Fruit fly (Drosophila melanogaster): ENCODE measurements around the gene CG12081.

CG12081 gene

DNA sequence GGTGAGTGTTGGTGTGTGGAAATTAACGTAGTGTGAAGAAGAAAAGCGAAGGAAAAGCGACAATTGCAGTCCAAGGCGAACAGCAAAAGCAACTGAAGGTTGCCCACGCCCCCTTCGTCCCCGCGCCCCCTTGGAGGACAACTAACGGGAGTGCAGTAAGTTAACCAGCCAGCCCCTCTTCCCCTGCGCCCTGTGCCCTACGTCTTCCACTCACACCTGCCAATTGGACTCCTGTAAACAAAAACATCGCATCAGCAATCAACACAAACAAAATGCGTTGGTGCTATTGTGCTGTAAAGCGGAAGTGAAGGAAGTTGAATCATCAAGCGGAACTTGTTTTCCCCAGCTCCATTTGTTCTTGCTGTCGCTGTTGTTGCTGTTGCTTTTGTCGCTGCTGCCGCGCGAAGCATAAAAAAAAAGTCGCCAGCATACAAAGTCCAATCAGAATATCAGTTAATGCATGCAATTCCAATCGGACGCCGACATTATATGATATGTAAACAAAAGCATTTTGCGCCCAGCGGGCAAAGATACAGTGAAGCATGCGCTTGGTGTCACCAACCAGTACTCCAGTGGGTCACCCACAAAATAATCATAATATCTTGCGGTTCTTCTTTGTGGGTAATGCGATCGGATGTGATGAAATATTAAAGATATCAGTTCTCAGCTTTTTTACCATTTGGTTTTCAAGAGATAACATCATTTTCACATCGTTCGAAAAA is 4.0 kb downstream of the CG12081 start (continued):
- TF ChIP-seq CG3919 (GFP tag; optimal IDR thresholded peaks at IDR 0.05) (peak; percentile 44), OdsH (GFP tag; optimal IDR thresholded peaks at IDR 0.05) (no peak), Gug (GFP tag; IDR thresholded peaks at IDR 0.05) (0 out of 2 replicates have a peak, but pooled peaks have one; percentile 18), acj6 (GFP tag; optimal IDR thresholded peaks at IDR 0.05) (no peak), cyc (GFP tag; optimal IDR thresholded peaks at IDR 0.05) (peak; percentile 6), Sox15 (GFP tag; optimal IDR thresholded peaks at IDR 0.05) (no peak), CG6808 (GFP tag; optimal IDR thresholded peaks at IDR 0.05) (peak; percentile 85), pdm3 (GFP tag; optimal IDR thresholded peaks at IDR 0.05) (no peak), CG6276 (GFP tag; optimal IDR thresholded peaks at IDR 0.05) (peak; percentile 83), CG10669 (GFP tag; optimal IDR thresholded peaks at IDR 0.05) (peak; percentile 56), CG1621 (tag; optimal IDR thresholded peaks at IDR 0.05) (peak; percentile 65), Ets21C (GFP tag; optimal IDR thresholded peaks at IDR 0.05) (peak; percentile 10), ss (GFP tag; optimal IDR thresholded peaks at IDR 0.05) (peak; percentile 87 to 92)

DNA sequence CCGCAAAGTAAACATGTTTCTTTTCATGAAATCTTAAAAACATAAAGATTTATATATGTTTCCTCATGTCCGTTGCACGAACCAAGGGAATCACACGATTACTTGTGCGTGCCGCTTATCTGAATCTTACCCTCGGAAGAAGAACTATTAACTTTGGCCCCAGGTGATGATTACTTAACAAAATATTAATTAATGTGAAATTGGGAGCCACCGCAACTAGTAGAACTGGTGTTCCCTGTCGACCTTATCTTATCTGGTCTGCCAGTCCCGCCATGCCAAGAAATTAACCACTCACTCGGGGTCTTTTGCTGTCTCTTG is 4.5 kb downstream of the CG12081 start:
- TF ChIP-seq spab (GFP tag; optimal IDR thresholded peaks at IDR 0.05): no peak
- TF ChIP-seq Hr38 (GFP tag; optimal IDR thresholded peaks at IDR 0.05): no peak
- TF ChIP-seq CG11762 (GFP tag; optimal IDR thresholded peaks at IDR 0.05; ENCODE audit: insufficient read depth): no peak
- TF ChIP-seq achi (GFP tag; optimal IDR thresholded peaks at IDR 0.05): no peak
- no peak for TF ChIP-seq esn (GFP tag; optimal IDR thresholded peaks at IDR 0.05)
- no peak for TF ChIP-seq CG15336 (GFP tag; IDR thresholded peaks at IDR 0.05)
- TF ChIP-seq svp (GFP tag): peak; percentile 40

DNA sequence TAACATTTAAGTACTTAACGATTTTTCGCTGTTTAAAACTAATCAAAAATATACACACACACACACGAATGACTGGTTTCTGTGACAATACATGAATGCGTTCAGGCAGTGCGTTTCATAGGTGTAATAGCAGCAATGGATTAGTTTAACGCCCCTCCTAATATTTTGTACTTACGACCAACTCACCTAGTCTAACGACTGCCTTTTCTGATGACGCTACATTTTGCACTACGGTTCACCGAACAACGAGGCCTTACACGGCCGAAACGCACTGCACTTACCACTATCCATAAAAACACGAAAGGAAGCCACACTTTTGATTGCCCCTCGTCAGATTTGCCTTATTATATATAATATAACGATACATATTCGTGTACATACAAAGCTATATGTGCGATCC is 12.6 kb downstream of the CG12081 start:
- TF ChIP-seq Sox102F (GFP tag; optimal IDR thresholded peaks at IDR 0.05) (no peak), vri (GFP tag; optimal IDR thresholded peaks at IDR 0.05) (no peak), CG6854 (GFP tag; optimal IDR thresholded peaks at IDR 0.05) (no peak), CG8632 (GFP tag; optimal IDR thresholded peaks at IDR 0.05) (no peak), CG4318 (GFP tag; optimal IDR thresholded peaks at IDR 0.05) (no peak), Ets96B (tag; optimal IDR thresholded peaks at IDR 0.05) (peak; percentile 51), Ets21C (GFP tag; optimal IDR thresholded peaks at IDR 0.05) (no peak), dsx (GFP tag; optimal IDR thresholded peaks at IDR 0.05; ENCODE audit: poor library complexity, severe bottlenecking) (no peak), fkh (GFP tag; optimal IDR thresholded peaks at IDR 0.05) (no peak), lz (GFP tag; optimal IDR thresholded peaks at IDR 0.05) (peak; percentile 53), CG3032 (tag; optimal IDR thresholded peaks at IDR 0.05) (peak; percentile 48), Sox15 (GFP tag; optimal IDR thresholded peaks at IDR 0.05) (peak; percentile 11), achi (GFP tag; optimal IDR thresholded peaks at IDR 0.05) (peak; percentile 68), topi (GFP tag; optimal IDR thresholded peaks at IDR 0.05) (no peak), CG9139 (GFP tag; optimal IDR thresholded peaks at IDR 0.05) (no peak), esn (GFP tag; optimal IDR thresholded peaks at IDR 0.05) (peak; percentile 72), fd85E (GFP tag; optimal IDR thresholded peaks at IDR 0.05) (no peak), Eip78C (GFP tag) (peak; percentile 80), CG6792 (GFP tag; optimal IDR thresholded peaks at IDR 0.05) (peak; percentile 56), CG31627 (GFP tag; optimal IDR thresholded peaks at IDR 0.05) (peak; percentile 60), Hr38 (GFP tag; optimal IDR thresholded peaks at IDR 0.05) (no peak), Hr39 (GFP tag; optimal IDR thresholded peaks at IDR 0.05) (peak; percentile 70), eg (GFP tag; IDR thresholded peaks at IDR 0.05) (peak; percentile 86; the same call in 2 of the 3 replicates), CG11294 (GFP tag; IDR thresholded peaks at IDR 0.05) (peak; percentile 54), CG11902 (GFP tag; optimal IDR thresholded peaks at IDR 0.05) (peak; percentile 43), ss (GFP tag; optimal IDR thresholded peaks at IDR 0.05) (no peak), CG7368 (GFP tag; optimal IDR thresholded peaks at IDR 0.05) (no peak), CG3919 (GFP tag; optimal IDR thresholded peaks at IDR 0.05) (no peak), pdm3 (GFP tag; optimal IDR thresholded peaks at IDR 0.05) (no peak), CG10669 (GFP tag; optimal IDR thresholded peaks at IDR 0.05) (no peak), fd59A (GFP tag; optimal IDR thresholded peaks at IDR 0.05) (no peak), CG15336 (GFP tag; IDR thresholded peaks at IDR 0.05) (peak; percentile 80), CG34406 (GFP tag; optimal IDR thresholded peaks at IDR 0.05) (no peak), CG11762 (GFP tag; optimal IDR thresholded peaks at IDR 0.05; ENCODE audit: insufficient read depth) (peak; percentile 28), salr (GFP tag; optimal IDR thresholded peaks at IDR 0.05) (no peak), CG8319 (GFP tag; optimal IDR thresholded peaks at IDR 0.05) (no peak), svp (GFP tag) (no peak), Gug (GFP tag; IDR thresholded peaks at IDR 0.05) (peak; percentile 56), acj6 (GFP tag; optimal IDR thresholded peaks at IDR 0.05) (no peak)

All from whole organism, prepupa.